Fruit fly (Drosophila melanogaster): ENCODE measurements around the gene cwo.

Gene cwo

dm6 chr3R:10407066-10407465, 19.0 kb downstream of the cwo start, which contains the start of gene CG6325:
CG6325 (minus strand) TSS chr3R:10407285.
- no peak for TF ChIP-seq noc (tag; optimal IDR thresholded peaks at IDR 0.05)

- no peak for TF ChIP-seq noc (tag; optimal IDR thresholded peaks at IDR 0.05)
Measured at dm6 chr3R:10407658-10408057, 19.6 kb downstream of the cwo start.

dm6 chr3R:10411752-10412549, 23.9 kb downstream of the cwo start:
- TF ChIP-seq noc (tag; optimal IDR thresholded peaks at IDR 0.05) = peak; percentile 92

dm6 chr3R:10412550-10413459, 24.7 kb downstream of the cwo start, which contains the start of the genes Irp-1B and Rrp46:
Irp-1B (minus strand) TSS chr3R:10412869.
Rrp46 (plus strand) TSS chr3R:10413301.
- no peak for TF ChIP-seq noc (tag; optimal IDR thresholded peaks at IDR 0.05)

- no peak for TF ChIP-seq noc (tag; optimal IDR thresholded peaks at IDR 0.05)
Measured at dm6 chr3R:10415923-10416322, 27.9 kb downstream of the cwo start, which contains the start of gene CG6345. CG6345 (minus strand) TSS chr3R:10416046.

- no peak for TF ChIP-seq noc (tag; optimal IDR thresholded peaks at IDR 0.05)
Measured at dm6 chr3R:10421167-10421566, 33.1 kb downstream of the cwo start.

dm6 chr3R:10428324-10428723, 40.3 kb downstream of the cwo start, which contains the start of gene CG46270:
CG46270 (minus strand) TSS chr3R:10428424.
- no peak for TF ChIP-seq noc (tag; optimal IDR thresholded peaks at IDR 0.05)

- TF ChIP-seq noc (tag; optimal IDR thresholded peaks at IDR 0.05) = no peak
Measured at dm6 chr3R:10431089-10431488, 43.0 kb downstream of the cwo start.

dm6 chr3R:10433408-10433980, 45.4 kb downstream of the cwo start:
- TF ChIP-seq noc (tag; optimal IDR thresholded peaks at IDR 0.05) = no peak

dm6 chr3R:10434489-10434888, 46.4 kb downstream of the cwo start, which contains the start of gene Cyp12e1:
Cyp12e1 (plus strand) TSS chr3R:10434789.
- TF ChIP-seq noc (tag; optimal IDR thresholded peaks at IDR 0.05) = no peak

- TF ChIP-seq noc (tag; optimal IDR thresholded peaks at IDR 0.05) = no peak
Measured at dm6 chr3R:10436989-10437388, 48.9 kb downstream of the cwo start.

dm6 chr3R:10448957-10449356, 60.9 kb downstream of the cwo start:
- no peak for TF ChIP-seq noc (tag; optimal IDR thresholded peaks at IDR 0.05)

Measured in whole organism, larva.